Fruit fly (Drosophila melanogaster) whole organism, wandering third instar larva: ENCODE data around the gene Muc26B.

Experiments
- CG32264 ChIP-seq: fragments of 200-800 bp; sonication (Bioruptor generic); optimal IDR thresholded peaks from 2 replicates; lab custom pipeline; 2016; ENCODE audit warnings: missing biosample characterization, missing genetic modification characterization
- CrebA ChIP-seq: fragments of 200-800 bp; sonication (Bioruptor generic); optimal IDR thresholded peaks from 2 replicates; lab custom pipeline; 2016; ENCODE audit warnings: missing biosample characterization, mild to moderate bottlenecking, missing genetic modification characterization, borderline replicate concordance
- Dfd ChIP-seq: fragments of >200 bp; optimal IDR thresholded peaks from 2 replicates; lab custom pipeline; 2017; ENCODE audit warnings: missing biosample characterization, missing genetic modification characterization
- Hr83 ChIP-seq: fragments of 200-300 bp; sonication (Bioruptor generic); optimal IDR thresholded peaks from 2 replicates; lab custom pipeline; 2016; ENCODE audit warnings: missing biosample characterization, mild to moderate bottlenecking, missing genetic modification characterization, moderate library complexity; ENCODE audit not compliant: poor library complexity, severe bottlenecking
- Myc ChIP-seq: fragments of >200 bp; optimal IDR thresholded peaks from 2 replicates; lab custom pipeline; 2017
- OdsH ChIP-seq: fragments of 200-800 bp; sonication (Bioruptor generic); optimal IDR thresholded peaks from 2 replicates; lab custom pipeline; 2016; ENCODE audit warnings: missing biosample characterization, mild to moderate bottlenecking, missing genetic modification characterization
- Sp1 ChIP-seq: fragments of 200-800 bp; sonication (Bioruptor generic); optimal IDR thresholded peaks from 3 replicates; lab custom pipeline; 2019; ENCODE audit warnings: missing biosample characterization, mild to moderate bottlenecking, missing genetic modification characterization, moderate library complexity
- h ChIP-seq: fragments of 200-800 bp; sonication (Bioruptor generic); optimal IDR thresholded peaks from 3 replicates; lab custom pipeline; 2016; ENCODE audit warnings: missing biosample characterization, mild to moderate bottlenecking, missing genetic modification characterization
- lola ChIP-seq: fragments of >200 bp; optimal IDR thresholded peaks from 2 replicates; lab custom pipeline; 2017; ENCODE audit warnings: missing biosample characterization, missing genetic modification characterization
- psq ChIP-seq: fragments of 200-800 bp; sonication (Bioruptor generic); optimal IDR thresholded peaks from 3 replicates; lab custom pipeline; 2017; ENCODE audit warnings: missing biosample characterization, mild to moderate bottlenecking, missing genetic modification characterization, moderate library complexity
- rgr ChIP-seq: fragments of 200-800 bp; sonication (Bioruptor generic); optimal IDR thresholded peaks from 3 replicates; lab custom pipeline; 2016; ENCODE audit warnings: missing biosample characterization, mild to moderate bottlenecking, missing genetic modification characterization
- usp ChIP-seq: fragments of >200 bp; optimal IDR thresholded peaks from 2 replicates; lab custom pipeline; 2017; ENCODE audit warnings: missing biosample characterization, missing genetic modification characterization

DNA sequence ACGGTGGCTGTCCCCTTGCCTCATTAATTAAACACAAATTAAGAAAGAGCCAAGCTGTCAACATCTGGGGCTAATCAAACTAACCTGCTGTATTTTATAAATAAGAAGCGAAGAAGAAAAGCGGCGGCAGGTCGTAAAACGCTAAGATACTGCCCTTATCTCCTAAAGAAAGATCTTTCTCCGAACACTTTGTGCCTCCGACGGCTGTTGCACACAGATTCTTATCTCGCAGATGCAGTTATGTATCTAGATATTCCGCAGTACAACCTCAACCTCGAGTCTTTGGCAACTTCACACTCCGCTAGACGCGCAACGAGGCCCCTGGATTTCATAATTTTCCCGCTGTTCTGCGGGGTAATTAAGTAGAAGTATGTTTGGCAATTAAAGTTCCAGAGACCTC lies 28.2 kb downstream of the Muc26B start:
- TF ChIP-seq usp (GFP tag; lab: Kevin White, UChicago) (no peak), psq (GFP tag; lab: Kevin White, UChicago) (no peak), OdsH (no peak), Sp1 (GFP tag; lab: Kevin White, UChicago) (no peak), Myc (lab: Kevin White, UChicago) (no peak), h (no peak), Hr83 (no peak), Dfd (GFP tag; lab: Kevin White, UChicago) (no peak), rgr (GFP tag; lab: Kevin White, UChicago) (no peak), CG32264 (no peak), CrebA (GFP tag; lab: Kevin White, UChicago) (no peak), lola (GFP tag; lab: Kevin White, UChicago) (no peak)
